Worm (Caenorhabditis elegans): ENCODE measurements around the gene T14F9.2.

Gene T14F9.2

ce11 chrX:2216662-2217061 lies 17.5 kb upstream of the T14F9.2 start:
- TF ChIP-seq unc-62 (GFP tag; optimal IDR thresholded peaks at IDR 0.05), result no peak

ce11 chrX:2219006-2219405 lies 15.1 kb upstream of the T14F9.2 start:
- TF ChIP-seq unc-62 (GFP tag; optimal IDR thresholded peaks at IDR 0.05), result no peak

- TF ChIP-seq unc-62 (GFP tag; optimal IDR thresholded peaks at IDR 0.05), result no peak
Measured at ce11 chrX:2219453-2219852, 14.7 kb upstream of the T14F9.2 start.

ce11 chrX:2220850-2221249 lies 13.3 kb upstream of the T14F9.2 start, which contains the start of gene hex-1:
Gene hex-1, plus strand, starts transcription at chrX:2221150.
- no peak for TF ChIP-seq unc-62 (GFP tag; optimal IDR thresholded peaks at IDR 0.05)

ce11 chrX:2226875-2227355 lies 7.2 kb upstream of the T14F9.2 start:
- no peak for TF ChIP-seq unc-62 (GFP tag; optimal IDR thresholded peaks at IDR 0.05)

- TF ChIP-seq unc-62 (GFP tag; optimal IDR thresholded peaks at IDR 0.05), result no peak
Measured at ce11 chrX:2229305-2230172, 4.6 kb upstream of the T14F9.2 start, which contains the start of gene lin-32. Gene lin-32, minus strand, starts transcription at chrX:2230122.

- no peak for TF ChIP-seq unc-62 (GFP tag; optimal IDR thresholded peaks at IDR 0.05)
Measured at ce11 chrX:2231346-2231745, 2.8 kb upstream of the T14F9.2 start.

- no peak for TF ChIP-seq unc-62 (GFP tag; optimal IDR thresholded peaks at IDR 0.05)
Measured at ce11 chrX:2237438-2237961, 3.4 kb downstream of the T14F9.2 start, which contains the start of gene vha-15. Gene vha-15, plus strand, starts transcription at chrX:2237911.

ce11 chrX:2241147-2241798 lies 7.1 kb downstream of the T14F9.2 start:
- TF ChIP-seq unc-62 (GFP tag; optimal IDR thresholded peaks at IDR 0.05), result no peak

ce11 chrX:2242568-2243185 lies 8.6 kb downstream of the T14F9.2 start, which contains the start of gene rpl-11.2:
Gene rpl-11.2, minus strand, starts transcription at chrX:2242618.
- no peak for TF ChIP-seq unc-62 (GFP tag; optimal IDR thresholded peaks at IDR 0.05)

- no peak for TF ChIP-seq unc-62 (GFP tag; optimal IDR thresholded peaks at IDR 0.05)
Measured at ce11 chrX:2246908-2247307, 12.8 kb downstream of the T14F9.2 start, which contains the start of gene AH9.1. Gene AH9.1, minus strand, starts transcription at chrX:2247008.

ce11 chrX:2258001-2258400 lies 23.9 kb downstream of the T14F9.2 start, which contains the start of gene crn-4:
Gene crn-4, minus strand, starts transcription at chrX:2258101.
- TF ChIP-seq unc-62 (GFP tag; optimal IDR thresholded peaks at IDR 0.05), result no peak

ce11 chrX:2258404-2258803 lies 24.3 kb downstream of the T14F9.2 start:
- no peak for TF ChIP-seq unc-62 (GFP tag; optimal IDR thresholded peaks at IDR 0.05)

ce11 chrX:2261003-2261402 lies 26.9 kb downstream of the T14F9.2 start, which contains the start of gene AH9.3:
Gene AH9.3, minus strand, starts transcription at chrX:2261103.
- no peak for TF ChIP-seq unc-62 (GFP tag; optimal IDR thresholded peaks at IDR 0.05)

ce11 chrX:2262420-2262819 lies 28.3 kb downstream of the T14F9.2 start:
- no peak for TF ChIP-seq unc-62 (GFP tag; optimal IDR thresholded peaks at IDR 0.05)

ce11 chrX:2265069-2265468 lies 30.9 kb downstream of the T14F9.2 start:
- TF ChIP-seq unc-62 (GFP tag; optimal IDR thresholded peaks at IDR 0.05), result no peak

All from whole organism, dauer.